Worm (Caenorhabditis elegans) whole organism, late embryonic: ENCODE measurements around the gene F07G6.5.
"Not testable (repeated sequence)": the region's sequence is repeated elsewhere in the genome, so short reads cannot be mapped to it uniquely, and the experiment has no call there.

Experiments used
- F13H6.1 ChIP-seq: sonication (generic microtip); optimal IDR thresholded peaks from 2 replicates; lab custom pipeline; 2016; ENCODE audit warnings: missing genetic modification characterization, missing compliant biosample characterization
- K09A11.1 ChIP-seq: sonication (generic microtip); optimal IDR thresholded peaks from 2 replicates; lab custom pipeline; 2017; ENCODE audit warnings: antibody characterized with exemption, mild to moderate bottlenecking, missing genetic modification characterization, missing compliant biosample characterization; ENCODE audit not compliant: insufficient read depth
- ahr-1 ChIP-seq: sonication (generic microtip); optimal IDR thresholded peaks from 2 replicates; lab custom pipeline; 2016; ENCODE audit warnings: missing genetic modification characterization, missing compliant biosample characterization
- ama-1 ChIP-seq: fragments of 150-350 bp; optimal IDR thresholded peaks from 2 replicates; lab custom pipeline; 2014
- ceh-14 ChIP-seq: sonication (generic microtip); optimal IDR thresholded peaks from 2 replicates; lab custom pipeline; 2016; ENCODE audit warnings: missing genotype, missing genetic modification characterization, missing compliant biosample characterization
- ceh-24 ChIP-seq: sonication (generic microtip); optimal IDR thresholded peaks from 2 replicates; lab custom pipeline; 2016; ENCODE audit warnings: mild to moderate bottlenecking, missing genetic modification characterization, missing compliant biosample characterization
- ceh-31 ChIP-seq: sonication (generic microtip); optimal IDR thresholded peaks from 2 replicates; lab custom pipeline; 2016; ENCODE audit warnings: missing genetic modification characterization, missing compliant biosample characterization
- ceh-6 ChIP-seq: fragments of 200-800 bp; sonication (Bioruptor generic); optimal IDR thresholded peaks from 2 replicates; lab custom pipeline; 2018; ENCODE audit warnings: mild to moderate bottlenecking, missing genetic modification characterization, missing compliant biosample characterization
- ceh-9 ChIP-seq: sonication (generic microtip); optimal IDR thresholded peaks from 2 replicates; lab custom pipeline; 2016; ENCODE audit warnings: mild to moderate bottlenecking, missing genetic modification characterization, inconsistent platforms, missing compliant biosample characterization
- elt-2 ChIP-seq: sonication (generic microtip); optimal IDR thresholded peaks from 2 replicates; lab custom pipeline; 2016; ENCODE audit warnings: missing genetic modification reagents, missing genetic modification characterization, missing compliant biosample characterization
- ets-4 ChIP-seq: sonication (generic microtip); optimal IDR thresholded peaks from 2 replicates; lab custom pipeline; 2016; ENCODE audit warnings: missing genetic modification characterization, missing compliant biosample characterization
- fax-1 ChIP-seq: sonication (generic microtip); optimal IDR thresholded peaks from 2 replicates; lab custom pipeline; 2016; ENCODE audit warnings: missing genotype, missing genetic modification characterization, missing compliant biosample characterization
- fkh-10 ChIP-seq: fragments of 150-350 bp; optimal IDR thresholded peaks from 2 replicates; lab custom pipeline; 2014; ENCODE audit warnings: missing biosample characterization, missing genetic modification reagents, missing genetic modification characterization
- gmeb-2 ChIP-seq: sonication (generic microtip); optimal IDR thresholded peaks from 2 replicates; lab custom pipeline; 2016; ENCODE audit warnings: missing genetic modification characterization, inconsistent platforms, missing compliant biosample characterization
- hlh-30 ChIP-seq: sonication (generic microtip); optimal IDR thresholded peaks from 2 replicates; lab custom pipeline; 2017; ENCODE audit warnings: antibody characterized with exemption, missing genetic modification characterization, missing compliant biosample characterization; ENCODE audit not compliant: insufficient read depth
- hlh-8 ChIP-seq: sonication (generic microtip); optimal IDR thresholded peaks from 2 replicates; lab custom pipeline; 2016; ENCODE audit warnings: missing genotype, missing genetic modification characterization, missing compliant biosample characterization
- lim-6 ChIP-seq: sonication (generic microtip); optimal IDR thresholded peaks from 2 replicates; lab custom pipeline; 2016; ENCODE audit warnings: missing genetic modification characterization, missing compliant biosample characterization
- lin-11 ChIP-seq: fragments of 200-800 bp; sonication (Bioruptor generic); optimal IDR thresholded peaks from 2 replicates; lab custom pipeline; 2018; ENCODE audit warnings: mild to moderate bottlenecking, missing genetic modification characterization, missing compliant biosample characterization
- mec-3 ChIP-seq: sonication (generic microtip); optimal IDR thresholded peaks from 2 replicates; lab custom pipeline; 2016; ENCODE audit warnings: borderline replicate concordance, missing genetic modification characterization, missing compliant biosample characterization
- nfya-1 ChIP-seq: sonication (generic microtip); optimal IDR thresholded peaks from 2 replicates; lab custom pipeline; 2017; ENCODE audit warnings: missing genetic modification characterization, mild to moderate bottlenecking, missing compliant biosample characterization, antibody characterized with exemption, moderate library complexity
- nhr-11 ChIP-seq: fragments of 150-350 bp; optimal IDR thresholded peaks from 2 replicates; lab custom pipeline; 2014; ENCODE audit warnings: missing biosample characterization, missing genetic modification characterization
- pat-9 ChIP-seq: fragments of 200-800 bp; sonication (Bioruptor generic); optimal IDR thresholded peaks from 2 replicates; lab custom pipeline; 2018; ENCODE audit warnings: mild to moderate bottlenecking, missing genetic modification characterization, moderate library complexity, missing compliant biosample characterization
- pax-1 ChIP-seq: fragments of 150-350 bp; optimal IDR thresholded peaks from 2 replicates; lab custom pipeline; 2014; ENCODE audit warnings: missing biosample characterization, missing genetic modification characterization
- pqm-1 ChIP-seq: sonication (generic microtip); optimal IDR thresholded peaks from 2 replicates; lab custom pipeline; 2016; ENCODE audit warnings: missing genetic modification characterization, missing compliant biosample characterization
- pros-1 ChIP-seq: fragments of 150-350 bp; optimal IDR thresholded peaks from 2 replicates; lab custom pipeline; 2014; ENCODE audit warnings: missing biosample characterization, missing genetic modification reagents, missing genetic modification characterization
- ref-2 ChIP-seq: sonication (generic microtip); optimal IDR thresholded peaks from 2 replicates; lab custom pipeline; 2016; ENCODE audit warnings: missing genetic modification characterization, missing compliant biosample characterization
- rnt-1 ChIP-seq: sonication (generic microtip); optimal IDR thresholded peaks from 2 replicates; lab custom pipeline; 2016; ENCODE audit warnings: missing genetic modification characterization, missing compliant biosample characterization
- sdc-2 ChIP-seq: sonication (generic microtip); optimal IDR thresholded peaks from 2 replicates; lab custom pipeline; 2016; ENCODE audit warnings: missing genotype, missing genetic modification characterization, missing compliant biosample characterization
- sox-2 ChIP-seq: fragments of 200-800 bp; sonication (Bioruptor generic); IDR thresholded peaks from 2 replicates; pipeline ENCODE4 v1.3.6; 2022; ENCODE audit warnings: missing genetic modification reagents, missing genetic modification characterization, missing compliant biosample characterization
- sox-4 ChIP-seq: sonication (generic microtip); optimal IDR thresholded peaks from 2 replicates; lab custom pipeline; 2017; ENCODE audit warnings: mild to moderate bottlenecking, missing genetic modification characterization, inconsistent platforms, missing compliant biosample characterization
- syd-9 ChIP-seq: sonication (generic microtip); optimal IDR thresholded peaks from 2 replicates; lab custom pipeline; 2016; ENCODE audit warnings: mild to moderate bottlenecking, missing genetic modification characterization, moderate library complexity, missing compliant biosample characterization
- tbx-2 ChIP-seq: sonication (generic microtip); optimal IDR thresholded peaks from 2 replicates; lab custom pipeline; 2016; ENCODE audit warnings: missing genetic modification characterization, missing compliant biosample characterization
- ttx-3 ChIP-seq: sonication (generic microtip); optimal IDR thresholded peaks from 2 replicates; lab custom pipeline; 2016; ENCODE audit warnings: missing genetic modification reagents, missing genetic modification characterization, missing compliant biosample characterization
- unc-3 ChIP-seq, 2 experiments: fragments of 200-800 bp in 1 of 2; sonication (Bioruptor generic) in 1 of 2; sonication (generic microtip) in 1 of 2; conservative IDR thresholded peaks in 1 of 2; optimal IDR thresholded peaks in 1 of 2; 2 replicates each; pipeline versions ENCODE4 v1.3.6 to Lab custom; 2016 to 2022; ENCODE audit warnings: missing compliant biosample characterization in 2 of 2, missing genetic modification characterization in 2 of 2, missing genetic modification reagents in 1 of 2
- unc-55 ChIP-seq: sonication (generic microtip); optimal IDR thresholded peaks from 2 replicates; lab custom pipeline; 2017; ENCODE audit warnings: missing biosample characterization, missing genetic modification reagents, missing genetic modification characterization
- unc-86 ChIP-seq: sonication (generic microtip); optimal IDR thresholded peaks from 2 replicates; lab custom pipeline; 2016; ENCODE audit warnings: missing genetic modification characterization, missing compliant biosample characterization
- ztf-16 ChIP-seq: sonication (generic microtip); optimal IDR thresholded peaks from 2 replicates; lab custom pipeline; 2017; ENCODE audit warnings: missing genetic modification characterization, missing compliant biosample characterization

Gene F07G6.5

ce11 chrX:1706538-1706937, at the start of gene F07G6.5:
Gene F07G6.5, minus strand, starts transcription at chrX:1706638.
- TF ChIP-seq ets-4 (tag; lab: Kevin White, UChicago) = no peak
- TF ChIP-seq pat-9 (tag; lab: Kevin White, UChicago) = no peak
- no peak for TF ChIP-seq hlh-8 (tag; lab: Kevin White, UChicago)
- TF ChIP-seq ceh-24 (tag; lab: Kevin White, UChicago) = no peak
- no peak for TF ChIP-seq tbx-2 (tag; lab: Kevin White, UChicago)
- TF ChIP-seq rnt-1 (tag; lab: Kevin White, UChicago) = no peak
- TF ChIP-seq nhr-11 (tag; lab: Kevin White, UChicago) = no peak
- TF ChIP-seq sox-4 (tag; lab: Kevin White, UChicago) = no peak
- TF ChIP-seq ama-1 (lab: Kevin White, UChicago) = no peak
- TF ChIP-seq ceh-6 (GFP tag; lab: Kevin White, UChicago) = no peak
- TF ChIP-seq ceh-9 (tag; lab: Kevin White, UChicago) = no peak
- TF ChIP-seq syd-9 (tag; lab: Kevin White, UChicago) = no peak
- TF ChIP-seq fkh-10 = no peak
- no peak for TF ChIP-seq K09A11.1 (tag; lab: Kevin White, UChicago)
- no peak for TF ChIP-seq unc-55 (GFP tag; lab: Kevin White, UChicago)
- TF ChIP-seq lim-6 (tag; lab: Kevin White, UChicago) = no peak
- TF ChIP-seq ttx-3 (tag; lab: Kevin White, UChicago) = no peak
- TF ChIP-seq elt-2 (tag; lab: Kevin White, UChicago) = no peak

- not testable (repeated sequence) for TF ChIP-seq K09A11.1 (tag; lab: Kevin White, UChicago); nfya-1 (tag; lab: Kevin White, UChicago); F13H6.1
Observed at ce11 chrX:1748476-1748875, 42.0 kb upstream of the F07G6.5 start, which contains the start of gene Y75D11A.6. Gene Y75D11A.6, minus strand, starts transcription at chrX:1748576.

- TF ChIP-seq ztf-16 (tag; lab: Kevin White, UChicago); lin-11 (tag; lab: Kevin White, UChicago); gmeb-2: not testable (repeated sequence)
Observed at ce11 chrX:1746117-1746516, 39.7 kb upstream of the F07G6.5 start, which contains the start of gene Y75D11A.3. Gene Y75D11A.3, minus strand, starts transcription at chrX:1746217.

ce11 chrX:1742530-1742929, 36.1 kb upstream of the F07G6.5 start, which contains the start of gene Y75D11A.2:
Gene Y75D11A.2, plus strand, starts transcription at chrX:1742830.
- not testable (repeated sequence) for TF ChIP-seq syd-9, ahr-1, hlh-8 (tag; lab: Kevin White, UChicago)

ce11 chrX:1737606-1738005, 31.2 kb upstream of the F07G6.5 start, which contains the start of gene F07G6.10:
Gene F07G6.10, plus strand, starts transcription at chrX:1737906.
- TF ChIP-seq lim-6 (tag; lab: Kevin White, UChicago) = no peak
- TF ChIP-seq unc-86 = no peak
- TF ChIP-seq ceh-31 (tag; lab: Kevin White, UChicago) = no peak

- TF ChIP-seq ceh-9 (tag; lab: Kevin White, UChicago) (no peak), nhr-11 (tag; lab: Kevin White, UChicago) (no peak), hlh-30 (peak; percentile 17), mec-3 (no peak)
- TF ChIP-seq, all 69 proteins: peak for 1
Observed at ce11 chrX:1735941-1736340, 29.5 kb upstream of the F07G6.5 start, which contains the start of gene F07G6.12. Gene F07G6.12, plus strand, starts transcription at chrX:1736241.

- TF ChIP-seq tbx-2 (tag; lab: Kevin White, UChicago) (no peak), fax-1 (tag; lab: Kevin White, UChicago) (no peak), ceh-14 (no peak), fkh-10 (no peak), unc-3 (GFP tag; conservative IDR thresholded peaks at IDR 0.05; lab: Robert Waterston, UW) (no peak), unc-3 (tag; optimal IDR thresholded peaks at IDR 0.05; lab: Kevin White, UChicago) (no peak), pax-1 (tag; lab: Kevin White, UChicago) (no peak), ref-2 (no peak), ttx-3 (tag; lab: Kevin White, UChicago) (no peak), ama-1 (lab: Kevin White, UChicago) (no peak), sox-2 (no peak), hlh-30 (no peak), ets-4 (tag; lab: Kevin White, UChicago) (no peak), pros-1 (no peak), K09A11.1 (tag; lab: Kevin White, UChicago) (no peak), pqm-1 (tag; lab: Kevin White, UChicago) (no peak), sdc-2 (tag; lab: Kevin White, UChicago) (no peak)
Observed at ce11 chrX:1729558-1729957, 23.1 kb upstream of the F07G6.5 start, which contains the start of gene dgn-3. Gene dgn-3, plus strand, starts transcription at chrX:1729858.
